Fruit fly (Drosophila melanogaster) whole organism, pupa: Measurements from ENCODE around the gene CG31805.

Experiments
- CG8159 ChIP-seq: fragments of 200-800 bp; sonication (Bioruptor generic); optimal IDR thresholded peaks from 3 replicates; lab custom pipeline; 2018; ENCODE audit warnings: missing biosample characterization, mild to moderate bottlenecking, missing genetic modification characterization, moderate library complexity
- rn ChIP-seq: fragments of 200-800 bp; sonication (Bioruptor generic); IDR thresholded peaks from 2 replicates; pipeline ENCODE4 v1.3.6; 2022; ENCODE audit warnings: missing biosample characterization, missing genetic modification characterization

DNA sequence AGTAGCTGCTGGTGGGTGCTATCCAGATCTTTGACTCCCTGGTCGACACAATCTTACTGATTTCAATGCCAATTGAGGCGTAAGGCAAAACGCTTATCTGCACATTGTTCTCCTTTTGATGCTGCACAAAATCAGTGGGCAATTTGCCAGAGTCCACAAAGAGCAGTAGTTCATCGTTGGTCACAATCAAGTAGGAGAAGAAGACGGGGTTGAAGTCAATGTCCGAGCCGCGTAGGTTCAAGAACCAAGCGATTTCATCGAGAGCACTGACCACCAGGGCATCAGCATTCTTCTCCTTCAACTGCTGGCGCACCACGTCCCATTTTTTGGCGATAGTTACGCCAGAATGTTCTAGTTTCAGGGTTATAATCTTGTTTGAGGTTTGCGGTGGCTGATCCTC lies 9.0 kb upstream of the CG31805 start:
- TF ChIP-seq CG8159 (tag; lab: Kevin White, UChicago) (no peak), rn (no peak)
